Worm (Caenorhabditis elegans) whole organism, L4/young adult: Measurements from ENCODE around the gene usp-46.
A peak's percentile ranks its signal among the peaks of the same experiment; 100 is the strongest.

Experiments used
- W03F9.2 ChIP-seq: fragments of 150-350 bp; optimal IDR thresholded peaks from 2 replicates; lab custom pipeline; 2014; ENCODE audit warnings: missing biosample characterization, missing genetic modification characterization
- dao-5 ChIP-seq: sonication (generic microtip); optimal IDR thresholded peaks from 2 replicates; lab custom pipeline; 2016; ENCODE audit warnings: missing genotype, missing genetic modification characterization, moderate library complexity, missing compliant biosample characterization
- him-1 ChIP-seq: sonication (generic microtip); optimal IDR thresholded peaks from 2 replicates; lab custom pipeline; 2016; ENCODE audit warnings: missing genotype, missing genetic modification reagents, missing genetic modification characterization, missing compliant biosample characterization

The usp-46 gene

DNA sequence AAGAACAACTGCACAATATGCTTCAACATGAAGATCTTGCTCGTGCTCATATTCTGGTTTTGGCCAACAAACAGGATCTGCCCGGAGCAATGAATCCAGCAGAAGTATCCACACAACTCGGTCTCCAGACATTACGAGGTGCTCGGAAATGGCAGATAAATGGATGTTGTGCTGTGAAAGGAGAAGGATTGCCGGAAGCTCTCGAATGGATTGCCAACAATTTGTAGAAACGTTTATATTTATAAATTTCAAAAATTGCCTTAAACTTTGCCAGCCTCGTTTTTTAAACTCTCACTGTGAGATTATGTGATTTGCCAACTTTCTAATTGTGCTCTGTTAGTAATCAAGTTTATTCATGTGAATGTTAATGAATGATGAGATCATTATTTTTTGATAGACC is 47.3 kb downstream of the usp-46 start:
- TF ChIP-seq him-1 (tag; lab: Kevin White, UChicago) (no peak), dao-5 (tag; lab: Kevin White, UChicago) (no peak), W03F9.2 (tag; lab: Kevin White, UChicago) (no peak)

DNA sequence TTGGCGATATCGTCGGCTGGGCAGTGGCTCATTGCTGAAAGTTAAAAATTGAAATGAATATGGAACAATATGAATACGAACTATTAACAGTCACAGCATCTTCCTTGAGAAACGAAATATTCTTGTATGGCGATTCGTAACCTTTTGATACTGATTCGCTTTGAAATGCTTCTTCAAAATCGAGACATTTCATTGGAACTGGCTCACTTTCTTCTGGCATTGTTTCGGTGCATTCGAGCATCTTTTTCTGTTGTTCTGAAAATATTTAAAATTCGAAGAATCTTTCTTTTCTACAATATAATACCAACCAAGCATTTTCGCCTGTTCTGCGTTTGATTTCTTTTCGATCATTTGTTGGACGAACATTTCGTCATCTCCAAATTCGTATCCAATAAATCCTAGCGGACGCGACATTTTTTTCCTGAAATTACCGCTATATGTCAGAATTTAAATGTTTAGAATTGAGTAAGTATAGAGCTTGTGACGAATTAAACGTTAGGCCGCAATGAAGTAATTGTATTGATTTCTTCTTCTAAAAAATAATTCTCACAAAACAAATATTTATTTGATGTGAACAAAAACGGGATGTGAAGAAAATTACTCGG is 48.0 kb downstream of the usp-46 start, which contains the start of gene lin-52:
Gene lin-52, minus strand, starts transcription at position 421 of the 605 bp plus-strand sequence.
- no peak for TF ChIP-seq him-1 (tag; lab: Kevin White, UChicago)

DNA sequence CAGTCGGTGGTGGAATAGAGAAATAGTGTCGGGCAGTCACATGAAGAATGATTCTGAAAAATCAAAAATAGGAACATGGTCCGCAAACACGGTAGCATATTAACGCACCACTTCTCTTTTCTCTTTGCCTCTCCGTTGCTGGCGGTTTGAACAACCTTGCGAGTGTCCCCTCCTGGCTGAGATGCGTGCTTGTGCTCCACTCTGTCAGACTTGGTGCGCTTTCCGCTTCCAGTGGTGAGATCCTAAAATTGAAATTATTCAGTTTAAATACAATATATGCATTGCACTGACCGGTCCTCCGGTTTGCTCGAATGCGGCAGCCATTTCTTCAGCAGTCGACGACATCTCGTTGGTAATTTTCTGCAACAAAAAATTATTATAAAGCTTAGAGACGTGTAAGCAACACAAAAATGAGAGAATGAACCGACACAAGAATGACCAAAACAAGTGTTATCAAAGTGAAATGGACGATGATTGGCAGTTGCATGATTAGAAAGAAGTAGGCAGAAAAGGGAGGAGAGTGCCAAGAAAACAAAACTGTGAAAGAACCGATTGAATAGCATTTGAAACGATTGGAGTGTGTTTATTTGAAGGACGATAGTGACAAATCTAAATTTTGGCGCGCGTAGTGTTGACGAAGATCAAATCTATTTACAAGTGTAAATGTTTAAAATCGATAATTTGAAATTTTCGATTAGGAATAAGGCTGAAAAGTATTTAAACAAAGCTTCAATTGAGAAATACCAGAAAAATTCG is 48.8 kb downstream of the usp-46 start, which contains the start of gene ZK632.9:
Gene ZK632.9, minus strand, starts transcription at position 360 of the 756 bp plus-strand sequence.
- TF ChIP-seq dao-5 (tag; lab: Kevin White, UChicago) (no peak), him-1 (tag; lab: Kevin White, UChicago) (no peak), W03F9.2 (tag; lab: Kevin White, UChicago) (no peak)

DNA sequence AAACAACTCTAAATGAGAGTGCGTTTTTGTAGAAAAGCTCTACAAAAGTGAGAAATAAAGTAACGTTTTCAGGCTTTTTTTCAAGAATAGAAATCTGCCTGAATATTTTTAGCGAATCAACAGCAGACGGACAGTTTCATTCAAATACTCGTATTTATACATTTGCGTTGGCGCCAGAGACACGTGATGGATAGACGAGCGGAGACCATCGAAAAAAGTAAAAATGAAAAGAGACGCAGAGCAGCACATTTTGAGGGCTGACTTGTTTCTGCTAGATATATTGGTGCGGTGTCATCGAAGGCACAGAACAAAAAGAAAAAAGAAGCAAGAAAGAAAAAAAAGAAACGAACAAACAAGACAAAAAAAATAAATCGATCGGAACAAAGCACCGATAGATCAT is 49.6 kb downstream of the usp-46 start:
- TF ChIP-seq dao-5 (tag; lab: Kevin White, UChicago) (no peak), him-1 (tag; lab: Kevin White, UChicago) (no peak), W03F9.2 (tag; lab: Kevin White, UChicago) (no peak)

DNA sequence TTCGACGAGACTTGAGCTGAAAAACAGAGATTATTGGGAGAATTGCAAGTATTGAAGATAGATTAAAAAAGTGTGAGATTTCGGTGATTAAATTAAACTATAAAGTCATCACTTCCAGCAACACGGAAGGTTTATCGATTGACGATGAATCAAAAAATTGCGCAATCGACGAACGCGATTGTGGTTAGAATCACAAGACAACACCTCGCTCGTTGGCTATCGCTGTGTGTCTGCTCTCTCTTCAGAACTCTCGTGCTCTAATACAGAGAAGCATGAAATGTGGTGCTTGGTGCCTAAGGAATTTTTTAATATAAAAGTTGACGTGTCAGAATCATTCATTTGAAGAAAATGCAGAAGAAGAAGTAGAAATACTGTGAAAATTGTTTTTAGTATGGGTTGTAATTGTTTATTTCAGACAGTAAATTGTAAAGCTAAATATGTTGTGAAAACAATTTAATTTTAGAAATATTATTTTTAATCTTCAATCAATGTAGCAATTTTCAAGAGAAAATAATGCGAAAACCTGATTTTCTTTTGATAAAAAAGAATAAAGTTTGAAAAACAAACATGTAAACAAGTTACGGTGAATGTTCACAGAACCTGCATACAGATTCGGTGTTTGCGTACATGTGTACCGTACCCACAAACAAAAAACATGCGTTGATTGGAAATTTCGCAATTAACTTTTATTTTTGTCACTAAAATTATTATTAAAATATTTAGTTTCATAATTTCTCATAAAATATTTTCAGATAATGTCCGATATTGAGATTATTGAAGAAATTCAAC is 50.9 kb downstream of the usp-46 start, which contains the start of the genes ZK632.10 and ZK632.11:
Gene ZK632.10, minus strand, starts transcription at position 560 of the 789 bp plus-strand sequence.
Gene ZK632.11, plus strand, starts transcription at position 753 of the 789 bp plus-strand sequence.
- TF ChIP-seq dao-5 (tag; lab: Kevin White, UChicago), result no peak
- TF ChIP-seq him-1 (tag; lab: Kevin White, UChicago), result no peak
- TF ChIP-seq W03F9.2 (tag; lab: Kevin White, UChicago), result peak; percentile 85
